Worm (Caenorhabditis elegans): Measurements from ENCODE around the gene B0457.4.

DNA sequence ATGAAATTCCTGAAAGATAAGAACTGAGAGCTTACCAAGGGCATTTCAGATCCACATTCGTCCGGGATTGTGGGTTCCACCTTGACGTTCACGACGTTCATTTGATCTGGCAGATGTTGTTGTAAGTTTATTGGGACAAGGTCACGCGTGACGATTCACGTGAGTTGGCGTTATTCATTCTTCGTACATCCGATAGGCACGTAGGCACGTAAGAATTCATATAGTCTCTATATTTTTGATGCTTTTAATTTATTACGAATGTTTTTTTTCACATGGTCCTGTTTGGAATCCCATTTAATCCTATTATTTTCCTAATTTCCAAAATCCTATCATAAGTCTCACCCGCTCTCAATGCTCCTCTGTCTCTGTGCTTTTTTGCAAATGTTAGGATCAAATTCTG is at the start of gene B0457.4:
- TF ChIP-seq unc-3 (GFP tag; conservative IDR thresholded peaks at IDR 0.05) (no peak), unc-3 (tag; optimal IDR thresholded peaks at IDR 0.05) (no peak), pha-2 (tag; optimal IDR thresholded peaks at IDR 0.05) (no peak), fax-1 (tag; optimal IDR thresholded peaks at IDR 0.05) (no peak), fkh-10 (GFP tag; optimal IDR thresholded peaks at IDR 0.05) (no peak), pros-1 (tag; optimal IDR thresholded peaks at IDR 0.05) (no peak), hlh-15 (tag; optimal IDR thresholded peaks at IDR 0.05) (no peak), tbx-2 (tag; optimal IDR thresholded peaks at IDR 0.05) (no peak)

Measured in whole organism, late embryonic.